Worm (Caenorhabditis elegans) whole organism, midembryonic: ENCODE data around the gene lips-15.

Source experiments
- T22C8.4 ChIP-seq: fragments of 200-800 bp; sonication (Bioruptor generic); IDR thresholded peaks from 2 replicates; pipeline ENCODE4 v1.3.6; 2022; ENCODE audit warnings: missing genetic modification characterization, missing compliant biosample characterization
- cog-1 ChIP-seq: sonication (generic microtip); optimal IDR thresholded peaks from 2 replicates; lab custom pipeline; 2016; ENCODE audit warnings: missing genetic modification characterization, missing compliant biosample characterization
- flt-1 ChIP-seq: fragments of 200-800 bp; sonication (Bioruptor generic); IDR thresholded peaks from 2 replicates; pipeline ENCODE4 v1.3.6; 2022; ENCODE audit warnings: missing genetic modification characterization, missing compliant biosample characterization
- klf-2 ChIP-seq: fragments of 200-800 bp; sonication (Bioruptor generic); conservative IDR thresholded peaks from 2 replicates; pipeline ENCODE4 v1.3.6; 2022; ENCODE audit warnings: missing genetic modification reagents, missing genetic modification characterization, missing compliant biosample characterization
- med-1 ChIP-seq: sonication (generic microtip); optimal IDR thresholded peaks from 2 replicates; lab custom pipeline; 2017; ENCODE audit warnings: missing genetic modification characterization, mild to moderate bottlenecking, missing compliant biosample characterization, antibody characterized with exemption, missing genetic modification reagents; ENCODE audit not compliant: insufficient read depth
- ref-1 ChIP-seq: fragments of 200-800 bp; sonication (Bioruptor generic); conservative IDR thresholded peaks from 2 replicates; pipeline ENCODE4 v1.3.6; 2022; ENCODE audit warnings: missing genetic modification reagents, missing genetic modification characterization, missing compliant biosample characterization
- tab-1 ChIP-seq: fragments of 200-800 bp; sonication (Bioruptor generic); IDR thresholded peaks from 2 replicates; pipeline ENCODE4 v1.3.6; 2022; ENCODE audit warnings: missing genetic modification characterization, missing compliant biosample characterization
- ztf-23 ChIP-seq: fragments of 200-800 bp; sonication (Bioruptor generic); IDR thresholded peaks from 2 replicates; pipeline ENCODE4 v1.3.6; 2022; ENCODE audit warnings: missing genetic modification reagents, missing genetic modification characterization, missing compliant biosample characterization

DNA sequence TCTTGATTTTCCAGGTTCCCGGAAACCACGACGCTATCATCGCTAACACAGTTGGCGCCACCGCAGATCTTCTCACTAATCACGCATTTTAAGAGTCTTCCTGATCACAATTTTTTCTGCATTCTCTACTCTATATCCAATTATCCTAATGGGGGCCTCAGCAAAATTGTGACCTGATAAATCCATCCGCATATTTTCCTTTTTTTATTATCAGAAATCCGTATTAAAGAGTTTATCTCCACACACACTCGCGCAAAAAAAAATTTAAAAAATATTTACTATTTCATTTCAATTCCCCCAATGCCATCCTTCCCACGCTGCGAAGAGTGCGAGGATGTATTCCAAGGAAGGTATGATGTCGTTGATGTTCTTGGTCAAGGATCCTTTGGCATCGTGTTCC, 2.7 kb downstream of the lips-15 start, which contains the start of gene Y38E10A.8:
- TF ChIP-seq flt-1 (no peak), T22C8.4 (GFP tag; lab: Robert Waterston, UW) (no peak), med-1 (no peak), tab-1 (GFP tag; lab: Robert Waterston, UW) (no peak), ztf-23 (GFP tag; lab: Robert Waterston, UW) (no peak), ref-1 (GFP tag; lab: Robert Waterston, UW) (no peak), cog-1 (tag; lab: Kevin White, UChicago) (no peak), klf-2 (no peak)
